Fruit fly (Drosophila melanogaster): ENCODE results near the gene sba.

sba gene

dm6 chr3R:23942550-23942949, 19.8 kb upstream of the sba start:
- no peak for TF ChIP-seq CG17801 (GFP tag; optimal IDR thresholded peaks at IDR 0.05; ENCODE audit: partially characterized antibody)

- no peak for TF ChIP-seq CG17801 (GFP tag; optimal IDR thresholded peaks at IDR 0.05; ENCODE audit: partially characterized antibody)
Measured at dm6 chr3R:23941643-23942424, 19.1 kb upstream of the sba start.

- no peak for TF ChIP-seq CG17801 (GFP tag; optimal IDR thresholded peaks at IDR 0.05; ENCODE audit: partially characterized antibody)
Measured at dm6 chr3R:23940840-23941364, 18.1 kb upstream of the sba start.

- no peak for TF ChIP-seq CG17801 (GFP tag; optimal IDR thresholded peaks at IDR 0.05; ENCODE audit: partially characterized antibody)
Measured at dm6 chr3R:23939921-23940839, 17.4 kb upstream of the sba start.

- no peak for TF ChIP-seq CG17801 (GFP tag; optimal IDR thresholded peaks at IDR 0.05; ENCODE audit: partially characterized antibody)
Measured at dm6 chr3R:23938564-23939122, 15.9 kb upstream of the sba start.

dm6 chr3R:23933684-23934575, 11.2 kb upstream of the sba start, which contains the start of gene CG5854:
Gene CG5854 (plus strand): TSS chr3R:23933912.
- peak; percentile 37 for TF ChIP-seq CG17801 (GFP tag; optimal IDR thresholded peaks at IDR 0.05; ENCODE audit: partially characterized antibody)

- no peak for TF ChIP-seq CG17801 (GFP tag; optimal IDR thresholded peaks at IDR 0.05; ENCODE audit: partially characterized antibody)
Measured at dm6 chr3R:23933430-23933683, 10.6 kb upstream of the sba start, which contains the start of gene RpS19b. Gene RpS19b (minus strand): TSS chr3R:23933530.

- peak; percentile 63 for TF ChIP-seq CG17801 (GFP tag; optimal IDR thresholded peaks at IDR 0.05; ENCODE audit: partially characterized antibody)
Measured at dm6 chr3R:23931095-23931728, 8.4 kb upstream of the sba start, which contains the start of the genes Rpt2 and CG13599. Gene Rpt2 (minus strand): TSS chr3R:23931558. Gene CG13599 (plus strand): TSS chr3R:23931639.

dm6 chr3R:23928950-23929602, 6.3 kb upstream of the sba start, which contains the start of the genes CG43998, CG43999 and CG31142:
Gene CG43998 (minus strand): TSS chr3R:23929000.
Gene CG43999 (minus strand): TSS chr3R:23929000.
Gene CG31142 (plus strand): TSS chr3R:23929243.
- peak; percentile 33 for TF ChIP-seq CG17801 (GFP tag; optimal IDR thresholded peaks at IDR 0.05; ENCODE audit: partially characterized antibody)

- TF ChIP-seq CG17801 (GFP tag; optimal IDR thresholded peaks at IDR 0.05; ENCODE audit: partially characterized antibody) = no peak
Measured at dm6 chr3R:23927429-23927828, 4.7 kb upstream of the sba start, which contains the start of gene CG13601. Gene CG13601 (minus strand): TSS chr3R:23927634.

- TF ChIP-seq CG17801 (GFP tag; optimal IDR thresholded peaks at IDR 0.05; ENCODE audit: partially characterized antibody) = no peak
Measured at dm6 chr3R:23924200-23924599, 1.4 kb upstream of the sba start, which contains the start of gene Ndc1. Gene Ndc1 (plus strand): TSS chr3R:23924399.

- peak; percentile 75 for TF ChIP-seq CG17801 (GFP tag; optimal IDR thresholded peaks at IDR 0.05; ENCODE audit: partially characterized antibody)
Measured at dm6 chr3R:23921701-23922501, 872 bp downstream of the sba start.

Measured in ovary, adult (tissue).